Worm (Caenorhabditis elegans): Measurements from ENCODE around the gene lov-1.

- TF ChIP-seq sma-3 (GFP tag; optimal IDR thresholded peaks at IDR 0.05) (no peak), egl-27 (tag; optimal IDR thresholded peaks at IDR 0.05) (no peak), nhr-25 (tag; optimal IDR thresholded peaks at IDR 0.05) (no peak), nhr-12 (tag; optimal IDR thresholded peaks at IDR 0.05) (no peak), ceh-82 (tag; optimal IDR thresholded peaks at IDR 0.05) (no peak), nhr-21 (tag; optimal IDR thresholded peaks at IDR 0.05) (no peak), ztf-11 (tag; optimal IDR thresholded peaks at IDR 0.05) (no peak), mab-5 (tag; optimal IDR thresholded peaks at IDR 0.05) (no peak), sem-4 (tag; optimal IDR thresholded peaks at IDR 0.05) (no peak), lin-13 (GFP tag; optimal IDR thresholded peaks at IDR 0.05) (no peak), ama-1 (optimal IDR thresholded peaks at IDR 0.05) (no peak), unc-62 (GFP tag; optimal IDR thresholded peaks at IDR 0.05) (no peak)
Measured at ce11 chrII:10093120-10093519, 28.5 kb downstream of the lov-1 start.
